Worm (Caenorhabditis elegans) whole organism, young adult: ENCODE results near the gene mrp-2.
A peak's percentile ranks its signal among the peaks of the same experiment; 100 is the strongest.

ENCODE experiments used
- D2030.7 ChIP-seq: fragments of 200-800 bp; sonication (Bioruptor generic); IDR thresholded peaks from 2 replicates; pipeline ENCODE4 v1.3.6; 2022; ENCODE audit warnings: missing genetic modification reagents, missing genetic modification characterization, missing compliant biosample characterization
- F23B12.7 ChIP-seq: sonication (generic microtip); optimal IDR thresholded peaks from 2 replicates; lab custom pipeline; 2017; ENCODE audit warnings: missing genetic modification characterization, mild to moderate bottlenecking, missing compliant biosample characterization, antibody characterized with exemption, moderate library complexity; ENCODE audit not compliant: insufficient read depth
- F37B4.10 ChIP-seq: fragments of 200-800 bp; sonication (Bioruptor generic); IDR thresholded peaks from 2 replicates; pipeline ENCODE4 v1.3.6; 2022; ENCODE audit warnings: missing genetic modification characterization, missing compliant biosample characterization
- F52B5.7 ChIP-seq: sonication (generic microtip); optimal IDR thresholded peaks from 2 replicates; lab custom pipeline; 2016; ENCODE audit warnings: mild to moderate bottlenecking, missing genetic modification characterization, missing compliant biosample characterization
- T07F8.4 ChIP-seq: sonication (generic microtip); optimal IDR thresholded peaks from 2 replicates; lab custom pipeline; 2016; ENCODE audit warnings: mild to moderate bottlenecking, missing genetic modification characterization, moderate library complexity, missing compliant biosample characterization
- ZK185.1 ChIP-seq: sonication (generic microtip); optimal IDR thresholded peaks from 2 replicates; lab custom pipeline; 2016; ENCODE audit warnings: mild to moderate bottlenecking, missing genetic modification characterization, missing compliant biosample characterization; ENCODE audit not compliant: poor library complexity, severe bottlenecking
- attf-3 ChIP-seq: fragments of 200-800 bp; sonication (Bioruptor generic); conservative IDR thresholded peaks from 2 replicates; pipeline ENCODE4 v1.3.6; 2022; ENCODE audit warnings: missing genetic modification reagents, missing genetic modification characterization, missing compliant biosample characterization
- attf-6 ChIP-seq: fragments of 200-800 bp; sonication (Bioruptor generic); IDR thresholded peaks from 2 replicates; pipeline ENCODE4 v1.3.6; 2022; ENCODE audit warnings: missing genetic modification reagents, missing genetic modification characterization, missing compliant biosample characterization
- ceh-79 ChIP-seq: sonication (generic microtip); optimal IDR thresholded peaks from 2 replicates; lab custom pipeline; 2017; ENCODE audit warnings: mild to moderate bottlenecking, missing genetic modification characterization, missing compliant biosample characterization
- ceh-91 ChIP-seq: fragments of 200-800 bp; sonication (Bioruptor generic); IDR thresholded peaks from 2 replicates; pipeline ENCODE4 v1.3.6; 2022; ENCODE audit warnings: missing genetic modification reagents, missing genetic modification characterization, missing compliant biosample characterization
- dox-1 ChIP-seq: fragments of 200-800 bp; sonication (Bioruptor generic); IDR thresholded peaks from 2 replicates; pipeline ENCODE4 v1.3.6; 2022; ENCODE audit warnings: missing genetic modification reagents, missing genetic modification characterization, missing compliant biosample characterization
- dpl-1 ChIP-seq: fragments of 150-350 bp; optimal IDR thresholded peaks from 2 replicates; lab custom pipeline; 2014; ENCODE audit warnings: missing biosample characterization, missing genetic modification reagents, missing genetic modification characterization
- efl-1 ChIP-seq: fragments of 150-350 bp; optimal IDR thresholded peaks from 2 replicates; lab custom pipeline; 2014; ENCODE audit warnings: missing biosample characterization, missing genetic modification reagents, missing genetic modification characterization
- fkh-3 ChIP-seq: sonication (generic microtip); optimal IDR thresholded peaks from 2 replicates; lab custom pipeline; 2016; ENCODE audit warnings: mild to moderate bottlenecking, missing genetic modification characterization, missing compliant biosample characterization
- gei-17 ChIP-seq: fragments of 200-800 bp; sonication (Bioruptor generic); optimal IDR thresholded peaks from 2 replicates; lab custom pipeline; 2018; ENCODE audit warnings: mild to moderate bottlenecking, missing genetic modification characterization, missing compliant biosample characterization
- hlh-12 ChIP-seq: sonication (generic microtip); optimal IDR thresholded peaks from 2 replicates; lab custom pipeline; 2016; ENCODE audit warnings: missing genetic modification characterization, missing compliant biosample characterization
- hlh-26 ChIP-seq: fragments of 200-800 bp; sonication (Bioruptor generic); conservative IDR thresholded peaks from 2 replicates; pipeline ENCODE4 v1.3.6; 2022; ENCODE audit warnings: missing genetic modification reagents, missing genetic modification characterization, missing compliant biosample characterization
- let-607 ChIP-seq, 2 experiments: fragments of 200-800 bp in 1 of 2; sonication (Bioruptor generic) in 1 of 2; sonication (generic microtip) in 1 of 2; optimal IDR thresholded peaks; 2 replicates each; lab custom pipeline; 2016 to 2018; ENCODE audit warnings: mild to moderate bottlenecking in 2 of 2, missing compliant biosample characterization in 2 of 2, missing genetic modification characterization in 2 of 2, moderate library complexity in 2 of 2, missing genotype in 1 of 2
- lin-40 ChIP-seq: sonication (generic microtip); optimal IDR thresholded peaks from 2 replicates; lab custom pipeline; 2016; ENCODE audit warnings: missing genetic modification characterization, mild to moderate bottlenecking, missing compliant biosample characterization, missing genotype, missing genetic modification reagents
- lsy-27 ChIP-seq: sonication (generic microtip); optimal IDR thresholded peaks from 2 replicates; lab custom pipeline; 2017; ENCODE audit warnings: missing genetic modification characterization, mild to moderate bottlenecking, missing compliant biosample characterization, antibody characterized with exemption, missing genotype, borderline replicate concordance; ENCODE audit not compliant: insufficient read depth
- madf-6 ChIP-seq: fragments of 200-800 bp; sonication (Bioruptor generic); IDR thresholded peaks from 2 replicates; pipeline ENCODE4 v1.3.6; 2022; ENCODE audit warnings: missing genetic modification reagents, missing genetic modification characterization, missing compliant biosample characterization
- madf-8 ChIP-seq: fragments of 200-800 bp; sonication (Bioruptor generic); conservative IDR thresholded peaks from 2 replicates; pipeline ENCODE4 v1.3.6; 2022; ENCODE audit warnings: missing genetic modification reagents, missing genetic modification characterization, missing compliant biosample characterization
- mcd-1 ChIP-seq: fragments of 200-800 bp; sonication (Bioruptor generic); IDR thresholded peaks from 2 replicates; pipeline ENCODE4 v1.3.6; 2022; ENCODE audit warnings: missing genetic modification reagents, missing genetic modification characterization, missing compliant biosample characterization
- nhr-80 ChIP-seq: sonication (generic microtip); optimal IDR thresholded peaks from 2 replicates; lab custom pipeline; 2016; ENCODE audit warnings: missing genetic modification characterization, missing compliant biosample characterization
- nhr-90 ChIP-seq: sonication (generic microtip); optimal IDR thresholded peaks from 2 replicates; lab custom pipeline; 2016; ENCODE audit warnings: missing genotype, mild to moderate bottlenecking, missing genetic modification characterization, missing compliant biosample characterization
- rec-8 ChIP-seq, 2 experiments: sonication (generic microtip); optimal IDR thresholded peaks; 2 replicates each; lab custom pipeline; 2016; ENCODE audit warnings: mild to moderate bottlenecking in 2 of 2, missing genetic modification characterization in 2 of 2, missing genetic modification reagents in 2 of 2, missing genotype in 2 of 2, missing biosample characterization in 1 of 2, missing compliant biosample characterization in 1 of 2, moderate library complexity in 1 of 2
- snpc-1.1 ChIP-seq: sonication (generic microtip); optimal IDR thresholded peaks from 2 replicates; lab custom pipeline; 2017; ENCODE audit warnings: missing genetic modification characterization, mild to moderate bottlenecking, missing compliant biosample characterization, antibody characterized with exemption, moderate library complexity, missing genotype, missing genetic modification reagents; ENCODE audit not compliant: insufficient read depth
- snpc-1.3 ChIP-seq: sonication (generic microtip); optimal IDR thresholded peaks from 2 replicates; lab custom pipeline; 2017; ENCODE audit warnings: missing genetic modification characterization, mild to moderate bottlenecking, missing compliant biosample characterization, antibody characterized with exemption, moderate library complexity, missing genotype, missing genetic modification reagents; ENCODE audit not compliant: insufficient read depth
- snpc-4 ChIP-seq, 5 experiments: fragments of 150-350 bp in 1 of 5; sonication (generic microtip) in 4 of 5; optimal IDR thresholded peaks; 2 replicates each; lab custom pipeline; 2014 to 2018; ENCODE audit warnings: missing genetic modification characterization in 5 of 5, missing biosample characterization in 3 of 5, antibody characterized with exemption in 2 of 5, mild to moderate bottlenecking in 2 of 5, missing compliant biosample characterization in 2 of 5, missing genotype in 2 of 5, moderate library complexity in 2 of 5, missing genetic modification reagents in 1 of 5
- tbx-9 ChIP-seq: sonication (generic microtip); optimal IDR thresholded peaks from 2 replicates; lab custom pipeline; 2016; ENCODE audit warnings: borderline replicate concordance, missing genetic modification characterization, inconsistent platforms, missing compliant biosample characterization
- ztf-22 ChIP-seq: fragments of 200-800 bp; sonication (Bioruptor generic); optimal IDR thresholded peaks from 2 replicates; lab custom pipeline; 2018; ENCODE audit warnings: mild to moderate bottlenecking, missing genetic modification characterization, moderate library complexity, missing compliant biosample characterization
- ztf-25 ChIP-seq: fragments of 200-800 bp; sonication (Bioruptor generic); IDR thresholded peaks from 2 replicates; pipeline ENCODE4 v1.3.6; 2022; ENCODE audit warnings: missing genetic modification reagents, missing genetic modification characterization, missing compliant biosample characterization

The mrp-2 gene

DNA sequence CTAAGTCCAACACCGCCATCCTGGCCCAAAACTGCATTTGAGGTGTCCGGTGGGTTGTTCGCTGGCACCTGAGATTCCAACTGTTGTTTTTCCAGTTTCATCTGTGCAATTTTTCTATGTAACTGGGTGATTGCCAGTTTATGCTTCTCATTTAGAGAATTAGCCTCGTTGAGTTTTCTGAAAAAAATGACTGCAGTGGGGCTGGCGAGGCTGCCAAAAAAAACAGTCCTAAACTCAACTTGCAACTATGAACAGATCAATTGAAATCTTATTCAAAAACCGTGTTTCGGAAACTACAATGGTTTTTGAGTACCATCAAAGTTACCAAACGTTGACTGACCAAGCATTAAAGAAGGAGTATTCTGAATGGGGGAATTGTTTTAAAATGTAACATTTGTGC lies 18.6 kb downstream of the mrp-2 start, which contains the start of gene F57C12.6:
F57C12.6 (minus strand) TSS at position 101 of the 400 bp plus-strand sequence.
- TF ChIP-seq D2030.7 (GFP tag; lab: Robert Waterston, UW) (no peak), ztf-25 (GFP tag; lab: Robert Waterston, UW) (no peak), efl-1 (GFP tag; lab: Kevin White, UChicago) (no peak), hlh-12 (tag; lab: Kevin White, UChicago) (no peak)
- TF ChIP-seq, all 124 proteins: peak for 0

DNA sequence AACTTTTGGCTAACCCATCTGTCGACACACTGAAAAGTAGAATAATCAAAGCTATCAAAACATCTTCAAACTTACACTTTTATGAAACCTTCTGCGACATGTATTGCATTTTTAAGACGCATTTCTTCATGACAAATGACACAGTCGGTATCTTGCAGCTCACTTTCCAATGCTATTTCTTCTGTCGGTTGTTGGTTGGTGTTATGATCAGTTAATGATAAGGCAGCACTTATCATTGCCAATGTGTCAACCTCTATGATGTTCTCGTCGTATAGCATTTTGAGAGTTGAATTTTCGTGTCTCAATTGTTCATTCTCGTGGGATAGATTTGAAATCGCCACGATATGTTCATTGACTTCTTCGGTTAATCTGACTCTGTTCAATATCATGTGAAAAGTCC lies 19.1 kb downstream of the mrp-2 start:
- no peak for TF ChIP-seq madf-6 (GFP tag; lab: Robert Waterston, UW)
- 0 out of 2 replicates have a peak, but pooled peaks have one; percentile 24 for TF ChIP-seq dox-1 (GFP tag; lab: Robert Waterston, UW)
- TF ChIP-seq nhr-80 (tag; lab: Kevin White, UChicago), result peak; percentile 76
- no peak for TF ChIP-seq let-607 (tag; optimal IDR thresholded peaks at IDR 0.05; lab: Kevin White, UChicago)
- TF ChIP-seq hlh-26, result no peak
- TF ChIP-seq F52B5.7, result no peak
- TF ChIP-seq ceh-91 (GFP tag; lab: Robert Waterston, UW), result no peak
- TF ChIP-seq dpl-1, result no peak
- TF ChIP-seq ZK185.1 (tag; lab: Kevin White, UChicago), result no peak

DNA sequence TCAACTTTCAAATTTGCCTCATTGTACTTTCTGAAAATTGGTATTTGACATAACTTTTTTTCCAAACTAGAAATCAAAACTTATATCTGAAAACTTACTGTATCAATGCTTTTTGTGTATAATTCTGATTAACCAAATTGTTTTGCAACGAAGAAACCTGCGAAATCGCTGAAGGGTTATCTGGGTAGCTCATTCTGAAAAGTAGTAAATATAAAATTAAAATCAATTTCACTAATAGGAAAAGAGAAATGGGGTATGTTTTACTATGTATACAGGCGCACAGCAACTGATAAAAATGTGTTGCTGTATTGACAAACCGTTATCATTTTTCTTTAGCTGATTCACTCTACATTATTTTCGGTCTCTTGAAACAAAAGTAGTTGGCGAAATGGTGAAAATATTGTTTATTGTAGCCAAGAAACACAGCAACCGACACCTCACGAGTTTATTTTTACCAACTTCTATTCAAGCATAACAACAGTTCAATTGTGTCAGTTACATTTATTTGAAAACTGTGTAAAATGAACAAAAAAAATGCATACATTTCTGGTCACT lies 21.2 kb downstream of the mrp-2 start, which contains the start of gene F57C12.2:
F57C12.2 (minus strand) TSS at position 218 of the 555 bp plus-strand sequence.
- TF ChIP-seq snpc-4 (GFP tag; optimal IDR thresholded peaks at IDR 0.05; lab: Kevin White, UChicago) (no peak), snpc-4 (tag; optimal IDR thresholded peaks at IDR 0.05; lab: Kevin White, UChicago) (peak in 1 of 4 experiments; percentile 39), mcd-1 (GFP tag; lab: Robert Waterston, UW) (no peak)

DNA sequence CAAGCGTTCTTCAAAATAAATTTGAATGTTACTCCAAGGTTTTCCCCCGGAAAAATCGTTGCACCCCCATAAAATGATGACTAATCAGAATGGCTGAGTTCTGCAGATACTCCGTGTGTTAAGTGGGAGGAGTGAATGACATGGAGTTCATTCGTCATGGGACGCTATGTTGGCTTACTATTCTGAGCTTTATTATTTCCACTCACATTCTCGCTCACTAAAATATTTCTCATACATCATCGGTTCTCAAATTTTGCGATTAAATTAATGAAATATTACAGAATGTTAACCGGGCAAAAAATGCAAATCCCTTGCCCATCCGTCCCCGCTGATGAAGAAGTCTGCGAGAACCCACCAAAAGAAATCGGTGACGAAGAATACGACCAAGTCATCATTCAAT lies 29.7 kb downstream of the mrp-2 start, which contains the start of gene F28C10.1:
F28C10.1 (plus strand) TSS at position 301 of the 400 bp plus-strand sequence.
- TF ChIP-seq rec-8 (tag; optimal IDR thresholded peaks at IDR 0.05; lab: Kevin White, UChicago) (no peak), snpc-4 (GFP tag; optimal IDR thresholded peaks at IDR 0.05; lab: Kevin White, UChicago) (no peak), snpc-4 (tag; optimal IDR thresholded peaks at IDR 0.05; lab: Kevin White, UChicago) (no peak), dpl-1 (no peak), F23B12.7 (no peak)

DNA sequence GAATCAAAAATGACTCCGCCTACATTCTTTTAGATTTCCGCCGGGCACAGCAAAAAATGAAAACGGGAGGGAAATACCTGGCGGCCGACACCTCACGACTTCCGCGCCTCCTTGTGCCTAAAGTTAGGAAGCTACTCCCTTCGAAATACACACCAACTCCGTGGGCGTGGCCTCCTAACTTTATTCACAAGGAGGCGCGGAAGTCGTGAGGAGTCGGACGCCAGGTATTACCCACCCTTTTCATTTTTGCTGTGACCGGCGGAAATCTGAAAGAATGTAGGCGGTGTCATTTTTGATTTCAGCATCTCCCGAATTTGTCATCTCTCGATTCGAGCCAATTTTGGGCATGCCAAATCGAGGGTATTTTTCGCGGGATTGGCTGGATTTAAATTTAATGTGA lies 34.4 kb downstream of the mrp-2 start:
- no peak for TF ChIP-seq nhr-90
- TF ChIP-seq snpc-1.1, result peak; percentile 68
- TF ChIP-seq F37B4.10, result no peak
- no peak for TF ChIP-seq madf-8
- TF ChIP-seq gei-17 (GFP tag; lab: Kevin White, UChicago), result no peak
- peak; percentile 54 for TF ChIP-seq snpc-4 (GFP tag; optimal IDR thresholded peaks at IDR 0.05; lab: Kevin White, UChicago)
- TF ChIP-seq snpc-4 (tag; optimal IDR thresholded peaks at IDR 0.05; lab: Kevin White, UChicago), result peak in 2 of 4 experiments; percentile 82 to 93
- TF ChIP-seq hlh-26, result no peak
- no peak for TF ChIP-seq dpl-1
- TF ChIP-seq, all 124 proteins: peak for 2

DNA sequence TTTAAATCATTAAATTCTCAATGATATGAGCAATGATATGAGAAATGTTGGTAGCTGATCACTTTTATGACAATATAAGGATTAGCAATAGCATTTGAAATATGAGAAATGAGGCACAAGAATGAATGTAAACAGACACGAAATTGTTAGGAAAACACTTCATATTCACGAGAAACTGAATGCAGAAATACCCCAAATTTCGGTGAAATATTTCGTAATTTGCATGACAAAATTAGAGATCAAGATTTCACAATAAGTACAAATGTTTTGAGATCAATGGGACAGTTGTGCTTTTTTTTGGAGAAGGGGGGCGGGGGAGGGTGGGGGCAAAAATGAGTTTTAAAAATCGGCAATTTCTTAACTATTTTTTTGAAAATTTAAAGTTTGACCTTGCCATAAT lies 36.1 kb downstream of the mrp-2 start:
- no peak for TF ChIP-seq attf-6 (GFP tag; lab: Robert Waterston, UW)
- TF ChIP-seq rec-8 (tag; optimal IDR thresholded peaks at IDR 0.05; lab: Kevin White, UChicago), result no peak
- TF ChIP-seq gei-17 (GFP tag; lab: Kevin White, UChicago), result no peak
- TF ChIP-seq ceh-79 (tag; lab: Kevin White, UChicago), result no peak
- TF ChIP-seq tbx-9 (tag; lab: Kevin White, UChicago), result no peak
- TF ChIP-seq lsy-27 (tag; lab: Kevin White, UChicago), result no peak
- TF ChIP-seq ztf-25 (GFP tag; lab: Robert Waterston, UW), result no peak
- TF ChIP-seq lin-40, result no peak
- TF ChIP-seq attf-3 (GFP tag; lab: Robert Waterston, UW), result no peak
- TF ChIP-seq T07F8.4 (tag; lab: Kevin White, UChicago), result no peak
- TF ChIP-seq snpc-1.3, result no peak
- TF ChIP-seq ztf-22 (GFP tag; lab: Kevin White, UChicago), result no peak
- no peak for TF ChIP-seq fkh-3 (tag; lab: Kevin White, UChicago)
